Fruit fly (Drosophila melanogaster) whole organism, embryonic: Measurements from ENCODE around the gene CecB.

Source experiments
- ATbp ChIP-seq: fragments of 200-800 bp; sonication (Bioruptor generic); optimal IDR thresholded peaks from 2 replicates; lab custom pipeline; 2017; ENCODE audit warnings: missing biosample characterization, mild to moderate bottlenecking, missing genetic modification characterization, missing genetic modification reagents
- Aef1 ChIP-seq: fragments of 200-800 bp; sonication (Bioruptor generic); IDR thresholded peaks from 3 replicates; pipeline ENCODE4 v1.3.6; 2022; ENCODE audit warnings: missing biosample characterization, missing genetic modification characterization
- Antp ChIP-seq: fragments of 200-800 bp; sonication (Bioruptor generic); optimal IDR thresholded peaks from 3 replicates; lab custom pipeline; 2016; ENCODE audit warnings: missing biosample characterization, missing genetic modification characterization
- CG1024 ChIP-seq: fragments of 200-800 bp; sonication (Bioruptor generic); IDR thresholded peaks from 2 replicates; pipeline ENCODE4 v1.3.6; 2022; ENCODE audit warnings: missing biosample characterization, missing genetic modification characterization
- CG10654 ChIP-seq: fragments of 200-800 bp; sonication (Bioruptor generic); optimal IDR thresholded peaks from 2 replicates; lab custom pipeline; 2016; ENCODE audit warnings: missing biosample characterization, missing genetic modification characterization
- CG13894 ChIP-seq: fragments of 200-800 bp; sonication (Bioruptor generic); optimal IDR thresholded peaks from 3 replicates; lab custom pipeline; 2018; ENCODE audit warnings: missing biosample characterization, mild to moderate bottlenecking, missing genetic modification characterization, moderate library complexity
- CG14667 ChIP-seq: fragments of 200-800 bp; sonication (Bioruptor generic); IDR thresholded peaks from 2 replicates; pipeline ENCODE4 v1.3.6; 2022; ENCODE audit warnings: missing biosample characterization, missing genetic modification characterization
- CG30431 ChIP-seq: fragments of 200-800 bp; sonication (Bioruptor generic); optimal IDR thresholded peaks from 2 replicates; lab custom pipeline; 2017; ENCODE audit warnings: missing biosample characterization, missing genetic modification characterization
- CG6654 ChIP-seq: fragments of 200-800 bp; sonication (Bioruptor generic); optimal IDR thresholded peaks from 2 replicates; lab custom pipeline; 2017; ENCODE audit warnings: missing biosample characterization, mild to moderate bottlenecking, missing genetic modification characterization
- CG7963 ChIP-seq: fragments of 200-800 bp; sonication (Bioruptor generic); IDR thresholded peaks from 3 replicates; pipeline ENCODE4 v1.3.6; 2022; ENCODE audit warnings: missing biosample characterization, missing genetic modification characterization; ENCODE audit not compliant: partially characterized antibody
- CG8290 ChIP-seq, 3 experiments: fragments of 200-800 bp; sonication (Bioruptor generic); optimal IDR thresholded peaks; 2 replicates each; lab custom pipeline; 2016 to 2019; ENCODE audit warnings: missing biosample characterization in 3 of 3, missing genetic modification characterization in 3 of 3, mild to moderate bottlenecking in 2 of 3, moderate library complexity in 1 of 3
- CG9609 ChIP-seq: fragments of 200-800 bp; sonication (Bioruptor generic); optimal IDR thresholded peaks from 3 replicates; lab custom pipeline; 2016; ENCODE audit warnings: missing biosample characterization, missing genetic modification characterization
- D ChIP-seq, 2 experiments: fragments of 200-800 bp in 1 of 2; fragments of >200 bp in 1 of 2; sonication (Bioruptor generic) in 1 of 2; optimal IDR thresholded peaks; 2 replicates in 1 of 2; 3 replicates in 1 of 2; lab custom pipeline; 2017; ENCODE audit warnings: mild to moderate bottlenecking in 1 of 2, missing biosample characterization in 1 of 2, missing genetic modification characterization in 1 of 2, missing genetic modification reagents in 1 of 2
- Dbx ChIP-seq: fragments of 200-800 bp; sonication (Bioruptor generic); IDR thresholded peaks from 3 replicates; pipeline ENCODE4 v1.3.6; 2022; ENCODE audit warnings: missing biosample characterization, missing genetic modification characterization
- Deaf1 ChIP-seq: fragments of 200-800 bp; optimal IDR thresholded peaks from 3 replicates; lab custom pipeline; 2019; ENCODE audit warnings: missing biosample characterization, mild to moderate bottlenecking, missing genetic modification characterization, moderate library complexity
- ERR ChIP-seq: fragments of 200-800 bp; sonication (Bioruptor generic); optimal IDR thresholded peaks from 2 replicates; lab custom pipeline; 2016; ENCODE audit warnings: missing biosample characterization, missing genetic modification characterization
- Fer2 ChIP-seq: fragments of 200-800 bp; sonication (Bioruptor generic); optimal IDR thresholded peaks from 2 replicates; lab custom pipeline; 2018; ENCODE audit warnings: missing biosample characterization, mild to moderate bottlenecking, missing genetic modification characterization, moderate library complexity
- H15 ChIP-seq: fragments of 200-800 bp; sonication (Bioruptor generic); IDR thresholded peaks from 3 replicates; pipeline ENCODE4 v1.3.6; 2022; ENCODE audit warnings: missing biosample characterization, missing genetic modification characterization
- HHEX ChIP-seq: fragments of 200-800 bp; sonication (Bioruptor generic); optimal IDR thresholded peaks from 3 replicates; lab custom pipeline; 2017; ENCODE audit warnings: missing biosample characterization, mild to moderate bottlenecking, missing genetic modification characterization, missing genetic modification reagents
- Lim3 ChIP-seq: fragments of 200-800 bp; sonication (Bioruptor generic); IDR thresholded peaks from 2 replicates; pipeline ENCODE4 v1.3.6; 2022; ENCODE audit warnings: missing biosample characterization, missing genetic modification characterization
- Optix ChIP-seq: fragments of 200-800 bp; sonication (Bioruptor generic); IDR thresholded peaks from 3 replicates; pipeline ENCODE4 v1.3.6; 2022; ENCODE audit warnings: missing biosample characterization, missing genetic modification characterization
- Ravus ChIP-seq: fragments of 200-800 bp; sonication (Bioruptor generic); IDR thresholded peaks from 2 replicates; pipeline ENCODE4 v1.3.6; 2022; ENCODE audit warnings: missing biosample characterization, missing genetic modification characterization
- abd-A ChIP-seq: fragments of 200-800 bp; sonication (Bioruptor generic); optimal IDR thresholded peaks from 3 replicates; lab custom pipeline; 2019; ENCODE audit warnings: missing biosample characterization, mild to moderate bottlenecking, missing genetic modification characterization, moderate library complexity
- ash1 ChIP-seq: fragments of 200-800 bp; sonication (Bioruptor generic); optimal IDR thresholded peaks from 2 replicates; lab custom pipeline; 2018; ENCODE audit warnings: missing biosample characterization, mild to moderate bottlenecking, missing genetic modification characterization
- az2 ChIP-seq: fragments of 200-800 bp; sonication (Bioruptor generic); optimal IDR thresholded peaks from 3 replicates; lab custom pipeline; 2016; ENCODE audit warnings: missing biosample characterization, missing genetic modification characterization
- bbx ChIP-seq: fragments of 200-800 bp; sonication (Bioruptor generic); IDR thresholded peaks from 2 replicates; pipeline ENCODE4 v1.3.6; 2022; ENCODE audit warnings: missing biosample characterization, missing genetic modification characterization; ENCODE audit not compliant: partially characterized antibody
- caup ChIP-seq: fragments of 200-800 bp; sonication (Bioruptor generic); optimal IDR thresholded peaks from 3 replicates; lab custom pipeline; 2017; ENCODE audit warnings: missing biosample characterization, mild to moderate bottlenecking, missing genetic modification characterization, moderate library complexity; ENCODE audit not compliant: severe bottlenecking
- chinmo ChIP-seq: fragments of 200-800 bp; sonication (Bioruptor generic); IDR thresholded peaks from 4 replicates; pipeline ENCODE4 v1.3.6; 2022; ENCODE audit warnings: missing biosample characterization, missing genetic modification characterization; ENCODE audit not compliant: partially characterized antibody
- ci ChIP-seq: fragments of 200-800 bp; sonication (Bioruptor generic); IDR thresholded peaks from 3 replicates; pipeline ENCODE4 v1.3.6; 2022; ENCODE audit warnings: missing biosample characterization, missing genetic modification characterization
- cwo ChIP-seq: fragments of 200-800 bp; sonication (Bioruptor generic); optimal IDR thresholded peaks from 3 replicates; lab custom pipeline; 2017; ENCODE audit warnings: missing biosample characterization, missing genetic modification characterization, mild to moderate bottlenecking, moderate library complexity, missing genetic modification reagents
- dysf ChIP-seq: fragments of 200-800 bp; sonication (Bioruptor generic); IDR thresholded peaks from 3 replicates; pipeline ENCODE4 v1.3.6; 2022; ENCODE audit warnings: missing biosample characterization, missing genetic modification characterization
- fd3F ChIP-seq: fragments of 200-800 bp; sonication (Bioruptor generic); optimal IDR thresholded peaks from 2 replicates; lab custom pipeline; 2018; ENCODE audit warnings: missing biosample characterization, mild to moderate bottlenecking, missing genetic modification characterization, moderate library complexity
- ftz-f1 ChIP-seq: fragments of 200-800 bp; sonication (Bioruptor generic); optimal IDR thresholded peaks from 2 replicates; lab custom pipeline; 2016; ENCODE audit warnings: missing biosample characterization, missing genetic modification characterization
- grau ChIP-seq: fragments of 200-800 bp; optimal IDR thresholded peaks from 3 replicates; lab custom pipeline; 2019; ENCODE audit warnings: missing biosample characterization, mild to moderate bottlenecking, missing genetic modification characterization, moderate library complexity
- h ChIP-seq: fragments of >200 bp; optimal IDR thresholded peaks from 2 replicates; lab custom pipeline; 2017
- hbn ChIP-seq: fragments of 200-800 bp; sonication (Bioruptor generic); IDR thresholded peaks from 2 replicates; pipeline ENCODE4 v1.3.6; 2022; ENCODE audit warnings: missing biosample characterization, missing genetic modification characterization; ENCODE audit not compliant: partially characterized antibody
- kay ChIP-seq: fragments of 200-800 bp; sonication (Bioruptor generic); optimal IDR thresholded peaks from 2 replicates; lab custom pipeline; 2016; ENCODE audit warnings: missing biosample characterization, missing genetic modification characterization
- ken ChIP-seq: fragments of 200-800 bp; sonication (Bioruptor generic); IDR thresholded peaks from 3 replicates; pipeline ENCODE4 v1.3.6; 2022; ENCODE audit warnings: missing biosample characterization, missing genetic modification characterization
- kni ChIP-seq: fragments of 200-800 bp; sonication (Bioruptor generic); optimal IDR thresholded peaks from 3 replicates; lab custom pipeline; 2017; ENCODE audit warnings: mild to moderate bottlenecking, missing biosample characterization, missing genetic modification reagents, missing genetic modification characterization
- org-1 ChIP-seq: fragments of 200-800 bp; sonication (Bioruptor generic); optimal IDR thresholded peaks from 2 replicates; lab custom pipeline; 2017; ENCODE audit warnings: missing biosample characterization, missing genetic modification characterization
- pzg ChIP-seq: fragments of 200-800 bp; sonication (Bioruptor generic); optimal IDR thresholded peaks from 3 replicates; lab custom pipeline; 2018; ENCODE audit warnings: missing biosample characterization, mild to moderate bottlenecking, missing genetic modification characterization, moderate library complexity
- sc ChIP-seq, 3 experiments: fragments of >200 bp in 2 of 3; fragments of 200-800 bp in 1 of 3; sonication (Bioruptor generic) in 1 of 3; optimal IDR thresholded peaks; 2 replicates in 2 of 3; 3 replicates in 1 of 3; lab custom pipeline; 2017; ENCODE audit warnings: mild to moderate bottlenecking in 1 of 3, missing biosample characterization in 1 of 3, missing genetic modification characterization in 1 of 3, missing genetic modification reagents in 1 of 3
- sd ChIP-seq: fragments of 200-800 bp; sonication (Bioruptor generic); optimal IDR thresholded peaks from 3 replicates; lab custom pipeline; 2018; ENCODE audit warnings: missing biosample characterization, mild to moderate bottlenecking, missing genetic modification characterization, moderate library complexity
- sens ChIP-seq: fragments of 200-800 bp; sonication (Bioruptor generic); peaks from one replicate; lab custom pipeline; 2016; ENCODE audit warnings: missing biosample characterization, missing genetic modification characterization
- sim ChIP-seq: fragments of 200-800 bp; sonication (Bioruptor generic); IDR thresholded peaks from 2 replicates; pipeline ENCODE4 v1.3.6; 2022; ENCODE audit warnings: missing biosample characterization, missing genetic modification characterization
- slbo ChIP-seq: fragments of 200-800 bp; sonication (Bioruptor generic); IDR thresholded peaks from 2 replicates; pipeline ENCODE4 v1.3.6; 2022; ENCODE audit warnings: missing biosample characterization, missing genetic modification characterization
- sr ChIP-seq: fragments of 200-800 bp; sonication (Bioruptor generic); IDR thresholded peaks from 3 replicates; pipeline ENCODE4 v1.3.6; 2022; ENCODE audit warnings: missing biosample characterization, missing genetic modification characterization
- twi ChIP-seq: fragments of 200-800 bp; optimal IDR thresholded peaks from 2 replicates; lab custom pipeline; 2019; ENCODE audit warnings: missing biosample characterization, mild to moderate bottlenecking, missing genetic modification characterization, moderate library complexity

The CecB gene

DNA sequence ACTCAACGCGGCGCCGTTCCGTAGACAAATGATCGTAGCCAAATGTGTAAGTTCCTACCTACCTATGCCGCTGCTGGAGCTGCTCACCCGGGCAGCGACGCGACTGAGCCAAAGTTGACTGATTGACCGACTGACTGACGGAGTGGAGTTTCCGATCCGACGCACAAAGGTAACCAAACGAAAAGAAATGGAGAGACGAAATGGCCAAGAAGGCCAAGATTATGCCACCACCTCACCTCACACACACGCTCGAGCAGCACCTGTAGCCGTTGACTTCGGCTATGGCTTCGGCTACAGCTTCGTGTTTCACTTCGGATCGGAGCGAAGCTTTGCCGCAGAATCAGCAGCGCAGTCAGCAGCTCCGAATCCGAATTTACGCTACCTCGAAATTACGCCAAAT, 22.6 kb downstream of the CecB start, which contains the start of gene CG9747 (continued):
- no peak for TF ChIP-seq Ravus (GFP tag; lab: Robert Waterston, UW)
- TF ChIP-seq sr (GFP tag; lab: Robert Waterston, UW) = 0 out of 3 replicates have a peak, but pooled peaks have one; percentile 18
- TF ChIP-seq CG6654 (GFP tag; lab: Kevin White, UChicago) = no peak
- TF ChIP-seq CG8290 (GFP tag; optimal IDR thresholded peaks at IDR 0.05; lab: Kevin White, UChicago) = no peak
- peak in 1 of 2 experiments; percentile 10 for TF ChIP-seq CG8290 (tag; optimal IDR thresholded peaks at IDR 0.05; lab: Kevin White, UChicago)
- TF ChIP-seq ftz-f1 = peak; percentile 43
- TF ChIP-seq org-1 (GFP tag; lab: Kevin White, UChicago) = no peak
- TF ChIP-seq abd-A (tag; lab: Kevin White, UChicago) = peak; percentile 58
- TF ChIP-seq kay = no peak
- peak; percentile 74 for TF ChIP-seq CG13894 (tag; lab: Kevin White, UChicago)
- no peak for TF ChIP-seq cwo (GFP tag; lab: Kevin White, UChicago)
- 0 out of 2 replicates have a peak, but pooled peaks have one; percentile 3 for TF ChIP-seq slbo (GFP tag; lab: Robert Waterston, UW)
- no peak for TF ChIP-seq twi (tag; lab: Kevin White, UChicago)
- TF ChIP-seq chinmo (GFP tag; lab: Robert Waterston, UW) = peak; percentile 92
- TF ChIP-seq az2 = no peak
- no peak for TF ChIP-seq dysf (GFP tag; lab: Robert Waterston, UW)
- no peak for TF ChIP-seq Fer2 (tag; lab: Kevin White, UChicago)
- TF ChIP-seq CG14667 (GFP tag; lab: Robert Waterston, UW) = no peak
- TF ChIP-seq sens (GFP tag; lab: Kevin White, UChicago) = no peak
- peak; percentile 28; the same call in 1 of the 2 replicates for TF ChIP-seq bbx (GFP tag; lab: Robert Waterston, UW)
- TF ChIP-seq Deaf1 (tag; lab: Kevin White, UChicago) = peak; percentile 98
- TF ChIP-seq sd (tag; lab: Kevin White, UChicago) = peak; percentile 18
- TF ChIP-seq, all 482 proteins: peak for 27

DNA sequence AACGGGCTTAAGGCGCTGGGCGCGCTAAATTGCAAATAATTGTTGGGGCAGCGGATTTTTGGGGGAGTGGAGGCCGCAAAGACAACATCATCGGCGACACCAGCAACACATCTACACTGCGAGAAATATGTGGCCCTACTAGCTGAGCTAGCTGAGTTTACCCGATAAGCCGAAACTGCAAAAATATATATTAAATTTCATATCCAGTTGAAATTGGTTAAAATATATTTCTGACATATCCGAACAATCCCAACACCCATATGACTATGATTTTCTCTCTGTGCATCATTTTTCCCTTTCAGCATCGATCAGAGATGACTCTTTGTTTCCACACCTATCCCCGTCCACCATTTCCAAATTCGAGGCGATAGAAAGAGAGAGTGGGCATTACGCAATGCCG, 23.8 kb downstream of the CecB start:
- peak; percentile 79; the same call in 2 of the 3 replicates for TF ChIP-seq H15 (GFP tag; lab: Robert Waterston, UW)
- TF ChIP-seq pzg = no peak
- peak; percentile 70 for TF ChIP-seq HHEX (GFP tag; lab: Kevin White, UChicago)
- TF ChIP-seq ken (GFP tag; lab: Robert Waterston, UW) = peak; percentile 41; the same call in 1 of the 3 replicates
- TF ChIP-seq caup (GFP tag; lab: Kevin White, UChicago) = peak; percentile 56
- peak; percentile 60 for TF ChIP-seq CG9609 (GFP tag; lab: Kevin White, UChicago)
- peak; percentile 64 for TF ChIP-seq CG30431 (GFP tag; lab: Kevin White, UChicago)
- no peak for TF ChIP-seq hbn (GFP tag; lab: Robert Waterston, UW)
- TF ChIP-seq kni = no peak
- TF ChIP-seq sd (tag; lab: Kevin White, UChicago) = peak; percentile 9
- TF ChIP-seq CG6654 (GFP tag; lab: Kevin White, UChicago) = peak; percentile 20
- TF ChIP-seq ash1 = no peak
- peak; percentile 52 for TF ChIP-seq CG10654 (GFP tag; lab: Kevin White, UChicago)
- no peak for TF ChIP-seq sc (optimal IDR thresholded peaks at IDR 0.05; lab: Kevin White, UChicago)
- peak; percentile 21 for TF ChIP-seq sc (GFP tag; optimal IDR thresholded peaks at IDR 0.05; lab: Kevin White, UChicago)
- no peak for TF ChIP-seq CG7963
- no peak for TF ChIP-seq h (lab: Kevin White, UChicago)
- no peak for TF ChIP-seq Lim3 (GFP tag; lab: Robert Waterston, UW)
- TF ChIP-seq Aef1 = peak; percentile 79
- peak; percentile 75 for TF ChIP-seq sim (GFP tag; lab: Robert Waterston, UW)
- peak; percentile 92 for TF ChIP-seq ci (GFP tag; lab: Robert Waterston, UW)
- TF ChIP-seq ATbp (GFP tag; lab: Kevin White, UChicago) = peak; percentile 85
- peak; percentile 66 for TF ChIP-seq Optix (GFP tag; lab: Robert Waterston, UW)
- TF ChIP-seq ERR = no peak
- peak; percentile 73 for TF ChIP-seq CG1024 (GFP tag; lab: Robert Waterston, UW)
- no peak for TF ChIP-seq D (optimal IDR thresholded peaks at IDR 0.05; lab: Kevin White, UChicago)
- TF ChIP-seq D (GFP tag; optimal IDR thresholded peaks at IDR 0.05; lab: Kevin White, UChicago) = peak; percentile 73
- peak; percentile 72 for TF ChIP-seq Dbx
- TF ChIP-seq Antp = peak; percentile 51
- TF ChIP-seq CG8290 (GFP tag; optimal IDR thresholded peaks at IDR 0.05; lab: Kevin White, UChicago) = no peak
- TF ChIP-seq CG8290 (tag; optimal IDR thresholded peaks at IDR 0.05; lab: Kevin White, UChicago) = peak in 1 of 2 experiments; percentile 82
- peak; percentile 53 for TF ChIP-seq fd3F (GFP tag; lab: Kevin White, UChicago)
- peak; percentile 67 for TF ChIP-seq grau (tag; lab: Kevin White, UChicago)
